Worm (Caenorhabditis elegans): Measurements from ENCODE around the gene mip-1.

- TF ChIP-seq him-1 (tag; optimal IDR thresholded peaks at IDR 0.05) (no peak), dao-5 (tag; optimal IDR thresholded peaks at IDR 0.05) (no peak)
Measured at ce11 chrIII:4842173-4842572, 49.3 kb downstream of the mip-1 start, which contains the start of gene clec-156.

Measured in whole organism, L4/young adult.